Worm (Caenorhabditis elegans) whole organism, young adult: Measurements from ENCODE around the gene ZK856.6.

Experiments
- B0019.2 ChIP-seq: fragments of 200-800 bp; sonication (Bioruptor generic); conservative IDR thresholded peaks from 2 replicates; pipeline ENCODE4 v1.3.6; 2022; ENCODE audit warnings: missing genetic modification reagents, missing genetic modification characterization, missing compliant biosample characterization
- B0261.1 ChIP-seq: sonication (generic microtip); optimal IDR thresholded peaks from 2 replicates; lab custom pipeline; 2016; ENCODE audit warnings: mild to moderate bottlenecking, missing genetic modification characterization, moderate library complexity, missing compliant biosample characterization
- B0336.3 ChIP-seq: fragments of 200-800 bp; sonication (Bioruptor generic); IDR thresholded peaks from 2 replicates; pipeline ENCODE4 v1.3.6; 2022; ENCODE audit warnings: missing genetic modification characterization, missing compliant biosample characterization
- C17E4.6 ChIP-seq: fragments of 200-800 bp; sonication (Bioruptor generic); IDR thresholded peaks from 2 replicates; pipeline ENCODE4 v1.3.6; 2022; ENCODE audit warnings: missing genetic modification reagents, missing genetic modification characterization, missing compliant biosample characterization
- F22D6.2 ChIP-seq: sonication (generic microtip); optimal IDR thresholded peaks from 2 replicates; lab custom pipeline; 2016; ENCODE audit warnings: mild to moderate bottlenecking, missing genetic modification characterization, missing compliant biosample characterization
- F23B12.7 ChIP-seq: sonication (generic microtip); optimal IDR thresholded peaks from 2 replicates; lab custom pipeline; 2017; ENCODE audit warnings: missing genetic modification characterization, mild to moderate bottlenecking, missing compliant biosample characterization, antibody characterized with exemption, moderate library complexity; ENCODE audit not compliant: insufficient read depth
- Y67H2A.10 ChIP-seq: fragments of 200-800 bp; sonication (Bioruptor generic); conservative IDR thresholded peaks from 2 replicates; pipeline ENCODE4 v1.3.6; 2022; ENCODE audit warnings: missing genetic modification reagents, missing genetic modification characterization, missing compliant biosample characterization
- ZK185.1 ChIP-seq: sonication (generic microtip); optimal IDR thresholded peaks from 2 replicates; lab custom pipeline; 2016; ENCODE audit warnings: mild to moderate bottlenecking, missing genetic modification characterization, missing compliant biosample characterization; ENCODE audit not compliant: poor library complexity, severe bottlenecking
- akir-1 ChIP-seq: fragments of 200-800 bp; sonication (Bioruptor generic); optimal IDR thresholded peaks from 2 replicates; lab custom pipeline; 2018; ENCODE audit warnings: mild to moderate bottlenecking, missing genetic modification characterization, moderate library complexity, missing compliant biosample characterization
- die-1 ChIP-seq: sonication (generic microtip); optimal IDR thresholded peaks from 2 replicates; lab custom pipeline; 2016; ENCODE audit warnings: missing genotype, mild to moderate bottlenecking, missing genetic modification characterization, missing compliant biosample characterization
- egl-18 ChIP-seq: fragments of 200-800 bp; sonication (Bioruptor generic); IDR thresholded peaks from 2 replicates; pipeline ENCODE4 v1.3.6; 2022; ENCODE audit warnings: missing genetic modification reagents, missing genetic modification characterization, missing compliant biosample characterization
- egl-44 ChIP-seq: fragments of 200-800 bp; sonication (Bioruptor generic); IDR thresholded peaks from 2 replicates; pipeline ENCODE4 v1.3.6; 2022; ENCODE audit warnings: missing genetic modification reagents, missing genetic modification characterization, missing compliant biosample characterization
- egrh-3 ChIP-seq: fragments of 200-800 bp; sonication (Bioruptor generic); IDR thresholded peaks from 2 replicates; pipeline ENCODE4 v1.3.6; 2022; ENCODE audit warnings: missing genetic modification reagents, missing genetic modification characterization, missing compliant biosample characterization
- ekl-4 ChIP-seq: fragments of 200-800 bp; sonication (Bioruptor generic); IDR thresholded peaks from 2 replicates; pipeline ENCODE4 v1.3.6; 2022; ENCODE audit warnings: missing genetic modification reagents, missing genetic modification characterization, missing compliant biosample characterization
- ets-4 ChIP-seq: fragments of 200-800 bp; sonication (Bioruptor generic); optimal IDR thresholded peaks from 2 replicates; lab custom pipeline; 2018; ENCODE audit warnings: mild to moderate bottlenecking, missing genetic modification characterization, missing compliant biosample characterization
- gei-17 ChIP-seq: fragments of 200-800 bp; sonication (Bioruptor generic); optimal IDR thresholded peaks from 2 replicates; lab custom pipeline; 2018; ENCODE audit warnings: mild to moderate bottlenecking, missing genetic modification characterization, missing compliant biosample characterization
- hrde-1 ChIP-seq: sonication (generic microtip); optimal IDR thresholded peaks from 2 replicates; lab custom pipeline; 2016; ENCODE audit warnings: missing genetic modification characterization, mild to moderate bottlenecking, missing compliant biosample characterization, moderate library complexity, missing genotype, missing genetic modification reagents, borderline replicate concordance
- lin-35 ChIP-seq, 3 experiments: fragments of 150-350 bp in 2 of 3; sonication (generic microtip) in 1 of 3; optimal IDR thresholded peaks; 2 replicates each; lab custom pipeline; 2014 to 2018; ENCODE audit warnings: missing biosample characterization in 3 of 3, missing genetic modification characterization in 3 of 3, missing genetic modification reagents in 3 of 3
- lin-54 ChIP-seq: fragments of 200-800 bp; sonication (Bioruptor generic); optimal IDR thresholded peaks from 2 replicates; lab custom pipeline; 2018; ENCODE audit warnings: mild to moderate bottlenecking, missing genetic modification characterization, missing compliant biosample characterization
- lir-1 ChIP-seq: fragments of 200-800 bp; sonication (Bioruptor generic); conservative IDR thresholded peaks from 2 replicates; pipeline ENCODE4 v1.3.6; 2022; ENCODE audit warnings: missing genetic modification reagents, missing genetic modification characterization, missing compliant biosample characterization
- mel-28 ChIP-seq: sonication (generic microtip); optimal IDR thresholded peaks from 2 replicates; lab custom pipeline; 2016; ENCODE audit warnings: borderline replicate concordance, mild to moderate bottlenecking, missing genetic modification characterization, missing compliant biosample characterization
- nhr-120 ChIP-seq: fragments of 200-800 bp; sonication (Bioruptor generic); IDR thresholded peaks from 2 replicates; pipeline ENCODE4 v1.3.6; 2022; ENCODE audit warnings: missing genetic modification characterization, missing compliant biosample characterization
- nhr-27 ChIP-seq: fragments of 200-800 bp; sonication (Bioruptor generic); optimal IDR thresholded peaks from 2 replicates; lab custom pipeline; 2018; ENCODE audit warnings: mild to moderate bottlenecking, missing genetic modification characterization, moderate library complexity, missing compliant biosample characterization
- nhr-80 ChIP-seq: sonication (generic microtip); optimal IDR thresholded peaks from 2 replicates; lab custom pipeline; 2016; ENCODE audit warnings: missing genetic modification characterization, missing compliant biosample characterization
- repo-1 ChIP-seq: sonication (generic microtip); optimal IDR thresholded peaks from 2 replicates; lab custom pipeline; 2017; ENCODE audit warnings: mild to moderate bottlenecking, missing genetic modification characterization, missing compliant biosample characterization
- rpc-1 ChIP-seq, 2 experiments: fragments of 150-350 bp in 1 of 2; sonication (generic microtip) in 1 of 2; optimal IDR thresholded peaks; 2 replicates each; lab custom pipeline; 2014 to 2018; ENCODE audit warnings: missing biosample characterization in 1 of 2, missing genetic modification characterization in 1 of 2, missing genetic modification reagents in 1 of 2, missing genotype in 1 of 2
- sea-2 ChIP-seq: fragments of 200-800 bp; sonication (Bioruptor generic); IDR thresholded peaks from 2 replicates; pipeline ENCODE4 v1.3.6; 2022; ENCODE audit warnings: missing genetic modification characterization, missing compliant biosample characterization
- snpc-1.1 ChIP-seq: sonication (generic microtip); optimal IDR thresholded peaks from 2 replicates; lab custom pipeline; 2017; ENCODE audit warnings: missing genetic modification characterization, mild to moderate bottlenecking, missing compliant biosample characterization, antibody characterized with exemption, moderate library complexity, missing genotype, missing genetic modification reagents; ENCODE audit not compliant: insufficient read depth
- tbx-9 ChIP-seq: sonication (generic microtip); optimal IDR thresholded peaks from 2 replicates; lab custom pipeline; 2016; ENCODE audit warnings: borderline replicate concordance, missing genetic modification characterization, inconsistent platforms, missing compliant biosample characterization
- tlf-1 ChIP-seq: fragments of 200-800 bp; sonication (Bioruptor generic); optimal IDR thresholded peaks from 2 replicates; lab custom pipeline; 2018; ENCODE audit warnings: mild to moderate bottlenecking, missing genetic modification characterization, missing compliant biosample characterization
- ztf-18 ChIP-seq: sonication (generic microtip); optimal IDR thresholded peaks from 2 replicates; lab custom pipeline; 2016; ENCODE audit warnings: missing genotype, mild to moderate bottlenecking, missing genetic modification characterization, missing compliant biosample characterization
- ztf-28 ChIP-seq: fragments of 200-800 bp; sonication (Bioruptor generic); IDR thresholded peaks from 2 replicates; pipeline ENCODE4 v1.3.6; 2022; ENCODE audit warnings: missing genetic modification reagents, missing genetic modification characterization, missing compliant biosample characterization
- ztf-3 ChIP-seq: fragments of 200-800 bp; sonication (Bioruptor generic); optimal IDR thresholded peaks from 2 replicates; lab custom pipeline; 2018; ENCODE audit warnings: mild to moderate bottlenecking, missing genetic modification characterization, missing compliant biosample characterization

Gene ZK856.6

DNA sequence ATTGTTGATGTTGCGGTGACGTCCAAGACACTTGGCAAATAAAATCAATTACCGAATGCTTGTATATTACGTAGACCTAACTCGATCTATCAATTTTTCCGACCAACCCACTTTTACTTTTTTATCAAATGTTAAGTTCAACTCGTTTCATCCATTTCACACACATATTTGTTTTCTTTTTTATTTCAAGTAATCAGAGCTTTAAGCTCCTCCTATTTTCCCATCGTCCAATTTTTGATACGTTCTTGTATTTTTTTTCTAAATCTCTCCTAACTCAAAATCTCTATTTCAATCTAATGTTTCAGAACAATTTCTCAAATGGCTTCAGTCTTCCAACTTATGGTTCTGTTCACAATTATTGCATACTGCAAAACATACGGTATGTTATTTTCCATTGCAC, at the start of gene ZK856.6:
ZK856.6 (plus strand) TSS at position 301 of the 400 bp plus-strand sequence.
- no peak for TF ChIP-seq egl-44 (GFP tag; lab: Robert Waterston, UW)
- no peak for TF ChIP-seq egrh-3
- no peak for TF ChIP-seq Y67H2A.10
- no peak for TF ChIP-seq ztf-3 (GFP tag; lab: Kevin White, UChicago)
- no peak for TF ChIP-seq ekl-4 (GFP tag; lab: Robert Waterston, UW)
- no peak for TF ChIP-seq hrde-1 (tag; lab: Kevin White, UChicago)
- no peak for TF ChIP-seq gei-17
- TF ChIP-seq ztf-28 (GFP tag; lab: Robert Waterston, UW): no peak
- no peak for TF ChIP-seq repo-1 (tag; lab: Kevin White, UChicago)
- no peak for TF ChIP-seq B0261.1 (tag; lab: Kevin White, UChicago)
- no peak for TF ChIP-seq ztf-18 (tag; lab: Kevin White, UChicago)
- TF ChIP-seq B0019.2 (GFP tag; lab: Robert Waterston, UW): no peak
- TF ChIP-seq rpc-1 (optimal IDR thresholded peaks at IDR 0.05; lab: Kevin White, UChicago): no peak
- no peak for TF ChIP-seq rpc-1 (tag; optimal IDR thresholded peaks at IDR 0.05; lab: Kevin White, UChicago)

DNA sequence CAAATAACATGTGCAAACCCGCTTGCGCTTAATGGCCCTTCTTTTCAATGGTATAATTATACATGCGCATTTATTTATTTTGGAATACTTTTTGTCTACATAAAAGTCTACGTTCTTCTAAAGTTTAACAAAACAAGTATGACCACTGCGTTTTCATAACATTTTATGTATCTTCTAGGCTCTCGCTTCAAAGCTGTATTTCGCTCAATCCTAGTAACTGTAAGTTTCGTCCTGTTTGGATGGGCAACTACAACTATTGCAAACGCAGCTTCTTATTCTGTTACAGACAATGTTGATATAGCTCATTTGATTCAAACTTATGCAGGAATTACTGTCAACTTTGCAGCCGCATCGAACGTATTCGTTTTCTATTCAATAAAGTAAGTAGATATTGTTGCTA, 48.8 kb upstream of the ZK856.6 start, which contains the start of gene srsx-27:
srsx-27 (plus strand) TSS at position 301 of the 400 bp plus-strand sequence.
- TF ChIP-seq ZK185.1 (tag; lab: Kevin White, UChicago): no peak
- TF ChIP-seq egrh-3: no peak
- TF ChIP-seq F23B12.7: no peak
- no peak for TF ChIP-seq nhr-120 (GFP tag; lab: Robert Waterston, UW)
- no peak for TF ChIP-seq B0336.3 (GFP tag; lab: Robert Waterston, UW)
- no peak for TF ChIP-seq sea-2 (GFP tag; lab: Robert Waterston, UW)
- TF ChIP-seq, all 124 proteins: peak for 0

- TF ChIP-seq tlf-1 (GFP tag; lab: Kevin White, UChicago) (no peak), C17E4.6 (GFP tag; lab: Robert Waterston, UW) (no peak), mel-28 (tag; lab: Kevin White, UChicago) (no peak), lir-1 (GFP tag; lab: Robert Waterston, UW) (no peak), rpc-1 (optimal IDR thresholded peaks at IDR 0.05; lab: Kevin White, UChicago) (no peak), rpc-1 (tag; optimal IDR thresholded peaks at IDR 0.05; lab: Kevin White, UChicago) (no peak), nhr-80 (tag; lab: Kevin White, UChicago) (no peak), lin-35 (GFP tag; optimal IDR thresholded peaks at IDR 0.05; lab: Kevin White, UChicago) (no peak), nhr-27 (tag; lab: Kevin White, UChicago) (no peak), snpc-1.1 (tag; lab: Kevin White, UChicago) (no peak), tbx-9 (tag; lab: Kevin White, UChicago) (no peak), akir-1 (GFP tag; lab: Kevin White, UChicago) (no peak), B0336.3 (GFP tag; lab: Robert Waterston, UW) (no peak), F22D6.2 (no peak), lin-54 (GFP tag; lab: Kevin White, UChicago) (no peak), egl-18 (GFP tag; lab: Robert Waterston, UW) (no peak), die-1 (tag; lab: Kevin White, UChicago) (no peak), ets-4 (GFP tag; lab: Kevin White, UChicago) (no peak)
Observed at ce11 chrV:10152278-10152677, 46.2 kb upstream of the ZK856.6 start, which contains the start of gene srsx-28. Gene srsx-28, plus strand, starts transcription at chrV:10152578.
